Fruit fly (Drosophila melanogaster) whole organism, embryonic: ENCODE data around the gene CG13309.

Experiments used
- Ada2b ChIP-seq: fragments of 200-800 bp; sonication (Bioruptor generic); IDR thresholded peaks from 2 replicates; pipeline ENCODE4 v1.3.6; 2022; ENCODE audit warnings: missing biosample characterization, missing genetic modification characterization
- Antp ChIP-seq: fragments of 200-800 bp; sonication (Bioruptor generic); optimal IDR thresholded peaks from 3 replicates; lab custom pipeline; 2016; ENCODE audit warnings: missing biosample characterization, missing genetic modification characterization
- BEAF-32 ChIP-seq: fragments of 200-800 bp; sonication (Bioruptor generic); optimal IDR thresholded peaks from 3 replicates; lab custom pipeline; 2017; ENCODE audit warnings: missing biosample characterization, missing genetic modification characterization, mild to moderate bottlenecking, moderate library complexity, missing genetic modification reagents
- Bdp1 ChIP-seq: fragments of 200-800 bp; sonication (Bioruptor generic); optimal IDR thresholded peaks from 3 replicates; lab custom pipeline; 2016; ENCODE audit warnings: missing biosample characterization, missing genetic modification characterization
- CG10209 ChIP-seq: fragments of 200-800 bp; sonication (Bioruptor generic); optimal IDR thresholded peaks from 3 replicates; lab custom pipeline; 2017; ENCODE audit warnings: missing biosample characterization, mild to moderate bottlenecking, missing genetic modification characterization, missing genetic modification reagents
- CG11560 ChIP-seq: fragments of 200-800 bp; sonication (Bioruptor generic); IDR thresholded peaks from 3 replicates; pipeline ENCODE4 v1.3.6; 2022; ENCODE audit warnings: missing biosample characterization, missing genetic modification characterization
- CG12071 ChIP-seq: fragments of 200-800 bp; sonication (Bioruptor generic); optimal IDR thresholded peaks from 3 replicates; lab custom pipeline; 2018; ENCODE audit warnings: missing biosample characterization, mild to moderate bottlenecking, missing genetic modification characterization
- CG13775 ChIP-seq: fragments of 200-800 bp; sonication (Bioruptor generic); optimal IDR thresholded peaks from 3 replicates; lab custom pipeline; 2017; ENCODE audit warnings: missing biosample characterization, mild to moderate bottlenecking, missing genetic modification characterization
- CG1529 ChIP-seq: fragments of 200-800 bp; sonication (Bioruptor generic); optimal IDR thresholded peaks from 3 replicates; lab custom pipeline; 2018; ENCODE audit warnings: missing biosample characterization, missing genetic modification characterization
- CG1603 ChIP-seq: fragments of 200-800 bp; sonication (Bioruptor generic); optimal IDR thresholded peaks from 2 replicates; lab custom pipeline; 2019; ENCODE audit warnings: missing biosample characterization, mild to moderate bottlenecking, missing genetic modification characterization, moderate library complexity
- CG17186 ChIP-seq: fragments of 200-800 bp; sonication (Bioruptor generic); optimal IDR thresholded peaks from 3 replicates; lab custom pipeline; 2017; ENCODE audit warnings: missing biosample characterization, missing genetic modification reagents, missing genetic modification characterization
- CG2120 ChIP-seq: fragments of 200-800 bp; sonication (Bioruptor generic); optimal IDR thresholded peaks from 3 replicates; lab custom pipeline; 2016; ENCODE audit warnings: missing biosample characterization, missing genetic modification characterization
- CG3838 ChIP-seq: fragments of 200-800 bp; sonication (Bioruptor generic); optimal IDR thresholded peaks from 3 replicates; lab custom pipeline; 2016; ENCODE audit warnings: missing biosample characterization, missing genetic modification characterization
- CG4707 ChIP-seq: fragments of 200-800 bp; sonication (Bioruptor generic); optimal IDR thresholded peaks from 2 replicates; lab custom pipeline; 2018; ENCODE audit warnings: missing biosample characterization, mild to moderate bottlenecking, missing genetic modification characterization, moderate library complexity
- CG4854 ChIP-seq: fragments of 200-800 bp; sonication (Bioruptor generic); optimal IDR thresholded peaks from 2 replicates; lab custom pipeline; 2016; ENCODE audit warnings: missing biosample characterization, missing genetic modification characterization, inconsistent platforms
- CG6689 ChIP-seq: fragments of 200-800 bp; sonication (Bioruptor generic); IDR thresholded peaks from 2 replicates; pipeline ENCODE4 v1.3.6; 2022; ENCODE audit warnings: missing biosample characterization, missing genetic modification characterization
- CG8944 ChIP-seq: fragments of 200-800 bp; sonication (Bioruptor generic); optimal IDR thresholded peaks from 3 replicates; lab custom pipeline; 2016; ENCODE audit warnings: missing biosample characterization, missing genetic modification characterization
- CkIIα-i1 ChIP-seq: fragments of 200-800 bp; sonication (Bioruptor generic); IDR thresholded peaks from 2 replicates; pipeline ENCODE4 v1.3.6; 2022; ENCODE audit warnings: missing biosample characterization, missing genetic modification characterization
- Fer1 ChIP-seq: fragments of 200-800 bp; sonication (Bioruptor generic); optimal IDR thresholded peaks from 2 replicates; lab custom pipeline; 2017; ENCODE audit warnings: missing biosample characterization, mild to moderate bottlenecking, missing genetic modification characterization
- Lhr ChIP-seq: fragments of 200-800 bp; sonication (Bioruptor generic); optimal IDR thresholded peaks from 3 replicates; lab custom pipeline; 2017; ENCODE audit warnings: mild to moderate bottlenecking, missing biosample characterization, missing genetic modification reagents, missing genetic modification characterization
- NC2α ChIP-seq: fragments of 200-800 bp; sonication (Bioruptor generic); optimal IDR thresholded peaks from 2 replicates; lab custom pipeline; 2016; ENCODE audit warnings: missing biosample characterization, missing genetic modification characterization
- NFAT ChIP-seq: fragments of 200-800 bp; sonication (Bioruptor generic); IDR thresholded peaks from 2 replicates; pipeline ENCODE4 v1.3.6; 2022; ENCODE audit warnings: missing biosample characterization, missing genetic modification characterization
- Nf-YA ChIP-seq: fragments of 200-800 bp; sonication (Bioruptor generic); IDR thresholded peaks from 2 replicates; pipeline ENCODE4 v1.3.6; 2022; ENCODE audit warnings: missing biosample characterization, missing genetic modification characterization
- Nf-YB ChIP-seq: fragments of 200-800 bp; sonication (Bioruptor generic); optimal IDR thresholded peaks from 3 replicates; lab custom pipeline; 2019; ENCODE audit warnings: missing biosample characterization, mild to moderate bottlenecking, missing genetic modification characterization, moderate library complexity
- NfI ChIP-seq: fragments of 200-800 bp; sonication (Bioruptor generic); optimal IDR thresholded peaks from 3 replicates; lab custom pipeline; 2018; ENCODE audit warnings: missing biosample characterization, mild to moderate bottlenecking, missing genetic modification characterization, moderate library complexity
- Opbp ChIP-seq: fragments of 200-800 bp; sonication (Bioruptor generic); IDR thresholded peaks from 3 replicates; pipeline ENCODE4 v1.3.6; 2022; ENCODE audit warnings: missing biosample characterization, missing genetic modification characterization; ENCODE audit not compliant: partially characterized antibody
- Optix ChIP-seq: fragments of 200-800 bp; sonication (Bioruptor generic); IDR thresholded peaks from 3 replicates; pipeline ENCODE4 v1.3.6; 2022; ENCODE audit warnings: missing biosample characterization, missing genetic modification characterization
- Rfx ChIP-seq: fragments of 200-800 bp; sonication (Bioruptor generic); IDR thresholded peaks from 2 replicates; pipeline ENCODE4 v1.3.6; 2022; ENCODE audit warnings: missing biosample characterization, missing genetic modification characterization
- TFAM ChIP-seq: fragments of 200-800 bp; sonication (Bioruptor generic); optimal IDR thresholded peaks from 2 replicates; lab custom pipeline; 2017; ENCODE audit warnings: missing biosample characterization, missing genetic modification characterization, inconsistent platforms
- Xbp1 ChIP-seq: fragments of 200-800 bp; sonication (Bioruptor generic); optimal IDR thresholded peaks from 3 replicates; lab custom pipeline; 2016; ENCODE audit warnings: missing biosample characterization, mild to moderate bottlenecking, missing genetic modification characterization
- amos ChIP-seq: fragments of 200-800 bp; sonication (Bioruptor generic); IDR thresholded peaks from 2 replicates; pipeline ENCODE4 v1.3.6; 2022; ENCODE audit warnings: missing biosample characterization, missing genetic modification characterization; ENCODE audit not compliant: partially characterized antibody
- ap ChIP-seq: fragments of 200-800 bp; sonication (Bioruptor generic); IDR thresholded peaks from 2 replicates; pipeline ENCODE4 v1.3.6; 2022; ENCODE audit warnings: missing biosample characterization, missing genetic modification characterization
- ato ChIP-seq: fragments of 200-800 bp; sonication (Bioruptor generic); IDR thresholded peaks from 2 replicates; pipeline ENCODE4 v1.3.6; 2022; ENCODE audit warnings: missing biosample characterization, missing genetic modification characterization; ENCODE audit not compliant: partially characterized antibody
- bsh ChIP-seq, 2 experiments: fragments of 200-800 bp; sonication (Bioruptor generic); optimal IDR thresholded peaks; 2 replicates each; lab custom pipeline; 2017 to 2018; ENCODE audit warnings: mild to moderate bottlenecking in 2 of 2, missing biosample characterization in 2 of 2, missing genetic modification characterization in 2 of 2, moderate library complexity in 1 of 2
- cg ChIP-seq: fragments of 200-800 bp; sonication (Bioruptor generic); optimal IDR thresholded peaks from 3 replicates; lab custom pipeline; 2019; ENCODE audit warnings: missing biosample characterization, mild to moderate bottlenecking, missing genetic modification characterization, moderate library complexity
- eve ChIP-seq, 2 experiments: fragments of >200 bp; optimal IDR thresholded peaks; 2 replicates each; lab custom pipeline; 2017; ENCODE audit warnings: missing biosample characterization in 2 of 2, missing genetic modification characterization in 2 of 2
- exex ChIP-seq: fragments of 200-800 bp; sonication (Bioruptor generic); optimal IDR thresholded peaks from 4 replicates; lab custom pipeline; 2018; ENCODE audit warnings: missing biosample characterization, mild to moderate bottlenecking, missing genetic modification characterization, moderate library complexity
- grn ChIP-seq: fragments of 200-800 bp; sonication (Bioruptor generic); optimal IDR thresholded peaks from 3 replicates; lab custom pipeline; 2017; ENCODE audit warnings: missing biosample characterization, missing genetic modification characterization
- hkb ChIP-seq, 2 experiments: fragments of 200-800 bp in 1 of 2; fragments of >200 bp in 1 of 2; sonication (Bioruptor generic) in 1 of 2; IDR thresholded peaks in 1 of 2; optimal IDR thresholded peaks in 1 of 2; 2 replicates each; pipeline versions ENCODE4 v1.3.6 to Lab custom; 2017 to 2022; ENCODE audit warnings: missing biosample characterization in 1 of 2, missing genetic modification characterization in 1 of 2
- kah ChIP-seq: fragments of 200-800 bp; sonication (Bioruptor generic); optimal IDR thresholded peaks from 2 replicates; lab custom pipeline; 2018; ENCODE audit warnings: missing biosample characterization, mild to moderate bottlenecking, missing genetic modification characterization
- mam ChIP-seq: fragments of 200-800 bp; sonication (Bioruptor generic); optimal IDR thresholded peaks from 3 replicates; lab custom pipeline; 2016; ENCODE audit warnings: missing biosample characterization, missing genetic modification characterization
- nau ChIP-seq: fragments of 200-800 bp; sonication (Bioruptor generic); optimal IDR thresholded peaks from 3 replicates; lab custom pipeline; 2017; ENCODE audit warnings: missing biosample characterization, mild to moderate bottlenecking, missing genetic modification characterization, missing genetic modification reagents
- pan ChIP-seq, 4 experiments: fragments of >200 bp in 3 of 4; fragments of 200-800 bp in 1 of 4; sonication (Bioruptor generic) in 1 of 4; optimal IDR thresholded peaks in 3 of 4; IDR thresholded peaks in 1 of 4; 2 replicates each; pipeline versions ENCODE4 v1.3.6 to Lab custom; 2017 to 2022; ENCODE audit warnings: missing biosample characterization in 2 of 4, missing genetic modification characterization in 2 of 4, mixed read lengths in 1 of 4
- schlank ChIP-seq: fragments of 200-800 bp; sonication (Bioruptor generic); optimal IDR thresholded peaks from 2 replicates; lab custom pipeline; 2018; ENCODE audit warnings: missing biosample characterization, mild to moderate bottlenecking, missing genetic modification characterization
- sens-2 ChIP-seq: fragments of 200-800 bp; sonication (Bioruptor generic); IDR thresholded peaks from 2 replicates; pipeline ENCODE4 v1.3.6; 2022; ENCODE audit warnings: missing biosample characterization, missing genetic modification characterization
- sim ChIP-seq: fragments of 200-800 bp; sonication (Bioruptor generic); IDR thresholded peaks from 2 replicates; pipeline ENCODE4 v1.3.6; 2022; ENCODE audit warnings: missing biosample characterization, missing genetic modification characterization
- ssp ChIP-seq: fragments of 200-800 bp; sonication (Bioruptor generic); IDR thresholded peaks from 2 replicates; pipeline ENCODE4 v1.3.6; 2022; ENCODE audit warnings: missing biosample characterization, missing genetic modification characterization
- stc ChIP-seq: fragments of 200-800 bp; sonication (Bioruptor generic); IDR thresholded peaks from 2 replicates; pipeline ENCODE4 v1.3.6; 2022; ENCODE audit warnings: missing biosample characterization, missing genetic modification characterization
- zfh2 ChIP-seq: fragments of 200-800 bp; sonication (Bioruptor generic); optimal IDR thresholded peaks from 2 replicates; lab custom pipeline; 2016; ENCODE audit warnings: missing biosample characterization, missing genetic modification characterization

The CG13309 gene

DNA sequence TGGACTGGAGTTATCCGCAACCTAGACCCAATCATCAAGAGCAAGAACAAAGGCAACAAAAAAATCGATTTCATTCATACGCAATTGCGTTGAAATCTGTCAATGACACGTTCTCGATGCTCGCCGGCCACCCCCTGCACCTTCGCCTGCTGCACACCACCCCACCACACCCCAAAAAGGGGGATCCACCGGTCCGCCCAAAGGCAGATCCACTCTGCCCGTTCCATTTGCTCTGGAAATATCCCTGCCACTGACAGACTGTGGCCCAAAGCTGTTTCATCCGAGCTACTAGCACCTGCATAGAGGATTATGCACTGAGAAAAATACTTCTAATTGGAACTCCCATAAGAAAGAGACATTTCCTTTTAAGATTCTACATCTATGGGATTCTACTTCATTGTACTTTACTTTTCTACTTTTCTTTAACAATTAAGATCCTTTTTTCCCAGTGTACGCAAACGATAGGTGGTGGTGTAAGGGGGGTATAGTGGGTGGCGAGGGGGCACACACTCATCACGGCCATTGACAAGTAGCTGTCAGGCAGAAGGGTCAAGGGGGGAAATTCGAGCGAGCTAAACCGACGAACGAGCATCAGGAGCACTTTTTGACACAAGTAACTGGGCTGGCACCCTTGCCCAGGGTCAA is 13.7 kb downstream of the CG13309 start (continued):
- TF ChIP-seq Nf-YB (GFP tag; lab: Kevin White, UChicago), result no peak
- no peak for TF ChIP-seq Optix (GFP tag; lab: Robert Waterston, UW)
- TF ChIP-seq NC2α (GFP tag; lab: Kevin White, UChicago), result no peak
- TF ChIP-seq Xbp1 (GFP tag; lab: Kevin White, UChicago), result peak; percentile 53
- TF ChIP-seq NfI (GFP tag; lab: Kevin White, UChicago), result peak; percentile 38
- peak; percentile 33 for TF ChIP-seq CG1529 (GFP tag; lab: Kevin White, UChicago)
- TF ChIP-seq sim (GFP tag; lab: Robert Waterston, UW), result peak; percentile 47; the same call in 1 of the 2 replicates
- no peak for TF ChIP-seq pan (optimal IDR thresholded peaks at IDR 0.05; lab: Kevin White, UChicago)
- peak in 1 of 2 experiments; percentile 43 for TF ChIP-seq pan (GFP tag; optimal IDR thresholded peaks at IDR 0.05 in 1 of 2, IDR thresholded peaks at IDR 0.05 in 1 of 2)
- no peak for TF ChIP-seq hkb (optimal IDR thresholded peaks at IDR 0.05; lab: Kevin White, UChicago)
- TF ChIP-seq hkb (GFP tag; IDR thresholded peaks at IDR 0.05; lab: Robert Waterston, UW), result peak; percentile 32; the same call in 1 of the 2 replicates
- TF ChIP-seq ato (GFP tag; lab: Robert Waterston, UW), result no peak
- TF ChIP-seq bsh (GFP tag; optimal IDR thresholded peaks at IDR 0.05; lab: Kevin White, UChicago), result peak; percentile 16 to 80
- no peak for TF ChIP-seq CG3838 (GFP tag; lab: Kevin White, UChicago)
- peak; percentile 16 for TF ChIP-seq CG8944 (GFP tag; lab: Kevin White, UChicago)
- peak; percentile 14; the same call in 1 of the 2 replicates for TF ChIP-seq Rfx (GFP tag; lab: Robert Waterston, UW)
- peak; percentile 8 for TF ChIP-seq CG4707 (GFP tag; lab: Kevin White, UChicago)
- TF ChIP-seq Nf-YA (GFP tag; lab: Robert Waterston, UW), result no peak
- TF ChIP-seq CG12071, result no peak
- TF ChIP-seq TFAM (GFP tag; lab: Kevin White, UChicago), result no peak
- TF ChIP-seq CkIIα-i1 (GFP tag; lab: Robert Waterston, UW), result no peak
- TF ChIP-seq cg (GFP tag; lab: Kevin White, UChicago), result no peak
- no peak for TF ChIP-seq exex
- no peak for TF ChIP-seq kah (GFP tag; lab: Kevin White, UChicago)
- TF ChIP-seq CG11560 (tag; lab: Robert Waterston, UW), result no peak
- TF ChIP-seq BEAF-32 (GFP tag; lab: Kevin White, UChicago), result no peak
- TF ChIP-seq Lhr, result no peak
- no peak for TF ChIP-seq nau (GFP tag; lab: Kevin White, UChicago)
- no peak for TF ChIP-seq ap (GFP tag; lab: Robert Waterston, UW)
- peak; percentile 26; the same call in 1 of the 2 replicates for TF ChIP-seq ssp (GFP tag; lab: Robert Waterston, UW)
- no peak for TF ChIP-seq stc (GFP tag; lab: Robert Waterston, UW)
- TF ChIP-seq CG2120, result peak; percentile 35
- no peak for TF ChIP-seq grn
- TF ChIP-seq Fer1 (GFP tag; lab: Kevin White, UChicago), result no peak
- no peak for TF ChIP-seq zfh2 (GFP tag; lab: Kevin White, UChicago)
- no peak for TF ChIP-seq NFAT (GFP tag; lab: Robert Waterston, UW)
- no peak for TF ChIP-seq sens-2
- TF ChIP-seq schlank (tag; lab: Kevin White, UChicago), result no peak
- no peak for TF ChIP-seq CG4854 (GFP tag; lab: Kevin White, UChicago)
- TF ChIP-seq amos (GFP tag; lab: Robert Waterston, UW), result no peak
- TF ChIP-seq CG1603 (tag; lab: Kevin White, UChicago), result peak; percentile 61
- no peak for TF ChIP-seq CG17186 (GFP tag; lab: Kevin White, UChicago)
- no peak for TF ChIP-seq eve (GFP tag; optimal IDR thresholded peaks at IDR 0.05; lab: Kevin White, UChicago)
- peak; percentile 68 for TF ChIP-seq CG6689
- TF ChIP-seq Opbp (GFP tag; lab: Robert Waterston, UW), result no peak
- no peak for TF ChIP-seq Antp (GFP tag; lab: Kevin White, UChicago)
- peak; percentile 56 for TF ChIP-seq CG10209 (GFP tag; lab: Kevin White, UChicago)
- TF ChIP-seq CG13775, result peak; percentile 46
- no peak for TF ChIP-seq Bdp1 (GFP tag; lab: Kevin White, UChicago)
- TF ChIP-seq mam (GFP tag; lab: Kevin White, UChicago), result no peak
- TF ChIP-seq Ada2b, result peak; percentile 53; the same call in 1 of the 2 replicates
